Fruit fly (Drosophila melanogaster) whole organism: ENCODE results near the gene Ugt307A1.

Experiments
- CG8478 ChIP-seq: fragments of >200 bp; optimal IDR thresholded peaks from 2 replicates; lab custom pipeline; 2018; ENCODE audit warnings: inconsistent platforms
- Dll ChIP-seq: fragments of >200 bp; optimal IDR thresholded peaks from 2 replicates; lab custom pipeline; 2017
- EcR ChIP-seq, 2 experiments: fragments of >200 bp; optimal IDR thresholded peaks; 2 replicates each; lab custom pipeline; 2017; ENCODE audit warnings: missing biosample characterization in 2 of 2, missing genetic modification characterization in 2 of 2, missing genetic modification reagents in 2 of 2
- pan ChIP-seq: fragments of >200 bp; optimal IDR thresholded peaks from 2 replicates; lab custom pipeline; 2017
- psq ChIP-seq: fragments of >200 bp; optimal IDR thresholded peaks from 2 replicates; lab custom pipeline; 2017
- usp ChIP-seq: fragments of >200 bp; optimal IDR thresholded peaks from 2 replicates; lab custom pipeline; 2017; ENCODE audit warnings: missing biosample characterization, missing genetic modification characterization, mixed read lengths

Ugt307A1 gene

dm6 chr2L:7056189-7056926 lies 11.4 kb upstream of the Ugt307A1 start, which contains the start of gene Mnn1:
Mnn1 (plus strand) TSS chr2L:7056301.
- TF ChIP-seq psq (no peak), usp (GFP tag; lab: Kevin White, UChicago) (no peak), pan (lab: Kevin White, UChicago) (no peak), CG8478 (no peak), EcR (GFP tag; optimal IDR thresholded peaks at IDR 0.05; lab: Kevin White, UChicago) (no peak), Dll (lab: Kevin White, UChicago) (no peak)

- no peak for TF ChIP-seq usp (GFP tag; lab: Kevin White, UChicago)
- no peak for TF ChIP-seq CG8478
- TF ChIP-seq EcR (GFP tag; optimal IDR thresholded peaks at IDR 0.05; lab: Kevin White, UChicago): no peak
- no peak for TF ChIP-seq psq
- TF ChIP-seq Dll (lab: Kevin White, UChicago): no peak
- no peak for TF ChIP-seq pan (lab: Kevin White, UChicago)
Measured at dm6 chr2L:7060751-7061150, 7.0 kb upstream of the Ugt307A1 start, which contains the start of gene Mst27D. Mst27D (minus strand) TSS chr2L:7060851.

dm6 chr2L:7063721-7064179 lies 4.0 kb upstream of the Ugt307A1 start, which contains the start of gene Sem1:
Sem1 (plus strand) TSS chr2L:7063986.
- TF ChIP-seq Dll (lab: Kevin White, UChicago) (no peak), psq (no peak), EcR (GFP tag; optimal IDR thresholded peaks at IDR 0.05; lab: Kevin White, UChicago) (no peak), usp (GFP tag; lab: Kevin White, UChicago) (no peak), CG8478 (no peak), pan (lab: Kevin White, UChicago) (no peak)

dm6 chr2L:7065687-7066086 lies 2.1 kb upstream of the Ugt307A1 start, which contains the start of gene Nuf2:
Nuf2 (minus strand) TSS chr2L:7065837.
- no peak for TF ChIP-seq usp (GFP tag; lab: Kevin White, UChicago)
- TF ChIP-seq CG8478: no peak
- TF ChIP-seq EcR (GFP tag; optimal IDR thresholded peaks at IDR 0.05; lab: Kevin White, UChicago): no peak
- TF ChIP-seq pan (lab: Kevin White, UChicago): no peak
- no peak for TF ChIP-seq psq
- TF ChIP-seq Dll (lab: Kevin White, UChicago): no peak

- no peak for TF ChIP-seq pan (lab: Kevin White, UChicago)
- no peak for TF ChIP-seq CG8478
- TF ChIP-seq EcR (GFP tag; optimal IDR thresholded peaks at IDR 0.05; lab: Kevin White, UChicago): no peak
- TF ChIP-seq psq: no peak
- TF ChIP-seq Dll (lab: Kevin White, UChicago): no peak
- no peak for TF ChIP-seq usp (GFP tag; lab: Kevin White, UChicago)
Measured at dm6 chr2L:7071219-7071618, 3.4 kb downstream of the Ugt307A1 start.

dm6 chr2L:7071862-7072261 lies 4.1 kb downstream of the Ugt307A1 start:
- TF ChIP-seq usp (GFP tag; lab: Kevin White, UChicago) (no peak), pan (lab: Kevin White, UChicago) (no peak), CG8478 (no peak), EcR (GFP tag; optimal IDR thresholded peaks at IDR 0.05; lab: Kevin White, UChicago) (no peak), Dll (lab: Kevin White, UChicago) (no peak), psq (no peak)

- no peak for TF ChIP-seq pan (lab: Kevin White, UChicago)
- no peak for TF ChIP-seq usp (GFP tag; lab: Kevin White, UChicago)
- no peak for TF ChIP-seq EcR (GFP tag; optimal IDR thresholded peaks at IDR 0.05; lab: Kevin White, UChicago)
- TF ChIP-seq Dll (lab: Kevin White, UChicago): no peak
- no peak for TF ChIP-seq CG8478
- no peak for TF ChIP-seq psq
Measured at dm6 chr2L:7073011-7073410, 5.2 kb downstream of the Ugt307A1 start.

- TF ChIP-seq CG8478 (no peak), Dll (lab: Kevin White, UChicago) (no peak)
Measured at dm6 chr2L:7076055-7076700, 8.4 kb downstream of the Ugt307A1 start.

- TF ChIP-seq CG8478 (no peak), usp (GFP tag; lab: Kevin White, UChicago) (no peak)
Measured at dm6 chr2L:7076804-7077203, 9.0 kb downstream of the Ugt307A1 start.

dm6 chr2L:7081307-7081706 lies 13.5 kb downstream of the Ugt307A1 start:
- no peak for TF ChIP-seq Dll (lab: Kevin White, UChicago)

- TF ChIP-seq EcR (GFP tag; optimal IDR thresholded peaks at IDR 0.05; lab: Kevin White, UChicago): no peak
- no peak for TF ChIP-seq psq
- TF ChIP-seq CG8478: no peak
- peak; percentile 63 for TF ChIP-seq Dll (lab: Kevin White, UChicago)
Measured at dm6 chr2L:7082203-7082602, 14.4 kb downstream of the Ugt307A1 start.

dm6 chr2L:7084410-7084809 lies 16.6 kb downstream of the Ugt307A1 start, which contains the start of gene Pvf2:
Pvf2 (minus strand) TSS chr2L:7084635.
- TF ChIP-seq pan (lab: Kevin White, UChicago) (no peak), Dll (lab: Kevin White, UChicago) (no peak), psq (no peak), CG8478 (no peak), EcR (GFP tag; optimal IDR thresholded peaks at IDR 0.05; lab: Kevin White, UChicago) (no peak)
